Worm (Caenorhabditis elegans): ENCODE results near the gene osg-1.

DNA sequence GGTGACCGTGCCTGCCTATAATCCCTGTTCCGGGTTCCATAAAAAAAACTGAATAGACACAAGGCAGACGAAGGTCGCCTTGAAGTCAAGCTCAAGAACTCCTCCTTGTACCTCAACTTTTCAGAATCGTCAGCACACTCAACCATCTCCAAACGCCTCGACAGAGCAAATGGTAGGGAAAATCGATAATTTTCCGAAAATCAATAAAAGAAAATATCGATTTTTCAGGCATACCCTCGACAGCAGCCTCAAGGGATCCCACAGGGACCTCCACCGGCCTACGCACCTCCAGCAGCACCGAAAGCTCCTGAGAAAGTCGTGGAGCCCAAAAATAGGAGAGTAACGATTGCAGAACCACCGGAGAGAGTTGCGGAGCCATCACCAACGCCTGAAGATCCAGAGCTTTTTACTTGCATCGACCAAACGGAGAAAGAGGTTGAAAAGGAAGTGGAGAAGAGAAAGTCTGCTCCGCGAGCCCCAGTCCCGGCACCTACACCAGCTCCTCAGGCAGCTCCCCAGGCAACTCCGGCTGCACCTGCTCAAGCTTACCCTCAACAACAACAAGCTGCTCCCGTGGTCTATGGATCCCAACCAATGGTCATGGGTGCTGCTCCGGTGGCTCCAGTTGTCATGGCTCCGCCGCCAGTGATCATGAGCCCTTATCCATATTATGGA is 7.7 kb upstream of the osg-1 start:
- TF ChIP-seq lsy-2 (tag; optimal IDR thresholded peaks at IDR 0.05): no peak
- TF ChIP-seq bed-3 (GFP tag; optimal IDR thresholded peaks at IDR 0.05): no peak
- no peak for TF ChIP-seq snpc-4 (tag; optimal IDR thresholded peaks at IDR 0.05)
- no peak for TF ChIP-seq mab-5 (tag; optimal IDR thresholded peaks at IDR 0.05)
- TF ChIP-seq nhr-28 (tag; optimal IDR thresholded peaks at IDR 0.05): no peak
